Fruit fly (Drosophila melanogaster) whole organism, embryonic: ENCODE results near the gene PIG-L.

Experiments used
- Antp ChIP-seq: fragments of 200-800 bp; sonication (Bioruptor generic); optimal IDR thresholded peaks from 3 replicates; lab custom pipeline; 2016; ENCODE audit warnings: missing biosample characterization, missing genetic modification characterization
- Atf-2 ChIP-seq: fragments of 200-800 bp; sonication (Bioruptor generic); optimal IDR thresholded peaks from 2 replicates; lab custom pipeline; 2016; ENCODE audit warnings: missing biosample characterization, missing genetic modification characterization
- Atf3 ChIP-seq: fragments of 200-800 bp; sonication (Bioruptor generic); optimal IDR thresholded peaks from 3 replicates; lab custom pipeline; 2016; ENCODE audit warnings: missing biosample characterization, missing genetic modification characterization
- Bteb2 ChIP-seq: fragments of 200-800 bp; sonication (Bioruptor generic); optimal IDR thresholded peaks from 2 replicates; lab custom pipeline; 2016; ENCODE audit warnings: missing biosample characterization, missing genetic modification characterization
- CG10209 ChIP-seq: fragments of 200-800 bp; sonication (Bioruptor generic); optimal IDR thresholded peaks from 3 replicates; lab custom pipeline; 2017; ENCODE audit warnings: missing biosample characterization, mild to moderate bottlenecking, missing genetic modification characterization, missing genetic modification reagents
- CG10321 ChIP-seq: fragments of 200-800 bp; sonication (Bioruptor generic); IDR thresholded peaks from 2 replicates; pipeline ENCODE4 v1.3.6; 2022; ENCODE audit warnings: missing biosample characterization, missing genetic modification characterization
- CG10366 ChIP-seq: fragments of 200-800 bp; sonication (Bioruptor generic); IDR thresholded peaks from 2 replicates; pipeline ENCODE4 v1.3.6; 2022; ENCODE audit warnings: missing biosample characterization, missing genetic modification characterization
- CG11695 ChIP-seq: fragments of 200-800 bp; sonication (Bioruptor generic); IDR thresholded peaks from 3 replicates; pipeline ENCODE4 v1.3.6; 2022; ENCODE audit warnings: missing biosample characterization, missing genetic modification characterization
- CG1233 ChIP-seq: fragments of 200-800 bp; sonication (Bioruptor generic); optimal IDR thresholded peaks from 4 replicates; lab custom pipeline; 2018; ENCODE audit warnings: missing biosample characterization, mild to moderate bottlenecking, missing genetic modification characterization
- CG13894 ChIP-seq: fragments of 200-800 bp; sonication (Bioruptor generic); optimal IDR thresholded peaks from 3 replicates; lab custom pipeline; 2018; ENCODE audit warnings: missing biosample characterization, mild to moderate bottlenecking, missing genetic modification characterization, moderate library complexity
- CG1529 ChIP-seq: fragments of 200-800 bp; sonication (Bioruptor generic); optimal IDR thresholded peaks from 3 replicates; lab custom pipeline; 2018; ENCODE audit warnings: missing biosample characterization, missing genetic modification characterization
- CG15601 ChIP-seq: fragments of 200-800 bp; sonication (Bioruptor generic); optimal IDR thresholded peaks from 3 replicates; lab custom pipeline; 2019; ENCODE audit warnings: missing biosample characterization, mild to moderate bottlenecking, missing genetic modification characterization, moderate library complexity
- CG1602 ChIP-seq: fragments of 200-800 bp; sonication (Bioruptor generic); optimal IDR thresholded peaks from 3 replicates; lab custom pipeline; 2016; ENCODE audit warnings: missing biosample characterization, missing genetic modification characterization
- CG1647 ChIP-seq: fragments of 200-800 bp; sonication (Bioruptor generic); optimal IDR thresholded peaks from 3 replicates; lab custom pipeline; 2016; ENCODE audit warnings: missing biosample characterization, missing genetic modification characterization
- CG17829 ChIP-seq: fragments of 200-800 bp; optimal IDR thresholded peaks from 2 replicates; lab custom pipeline; 2019; ENCODE audit warnings: missing biosample characterization, mild to moderate bottlenecking, missing genetic modification characterization, moderate library complexity
- CG2120 ChIP-seq: fragments of 200-800 bp; sonication (Bioruptor generic); optimal IDR thresholded peaks from 3 replicates; lab custom pipeline; 2016; ENCODE audit warnings: missing biosample characterization, missing genetic modification characterization
- CG30020 ChIP-seq: fragments of 200-800 bp; optimal IDR thresholded peaks from 2 replicates; lab custom pipeline; 2019; ENCODE audit warnings: missing biosample characterization, mild to moderate bottlenecking, missing genetic modification characterization, moderate library complexity
- CG4328 ChIP-seq: fragments of 200-800 bp; sonication (Bioruptor generic); optimal IDR thresholded peaks from 3 replicates; lab custom pipeline; 2017; ENCODE audit warnings: missing biosample characterization, missing genetic modification reagents, missing genetic modification characterization
- CG4617 ChIP-seq: fragments of 200-800 bp; sonication (Bioruptor generic); optimal IDR thresholded peaks from 3 replicates; lab custom pipeline; 2016; ENCODE audit warnings: missing biosample characterization, missing genetic modification characterization, borderline replicate concordance
- CG6813 ChIP-seq: fragments of 200-800 bp; sonication (Bioruptor generic); optimal IDR thresholded peaks from 2 replicates; lab custom pipeline; 2017; ENCODE audit warnings: missing biosample characterization, missing genetic modification characterization, mild to moderate bottlenecking, moderate library complexity, missing genetic modification reagents
- CG7372 ChIP-seq: fragments of 200-800 bp; sonication (Bioruptor generic); IDR thresholded peaks from 2 replicates; pipeline ENCODE4 v1.3.6; 2022; ENCODE audit warnings: missing biosample characterization, missing genetic modification characterization
- CG7928 ChIP-seq: fragments of 200-800 bp; sonication (Bioruptor generic); optimal IDR thresholded peaks from 2 replicates; lab custom pipeline; 2017; ENCODE audit warnings: missing biosample characterization, mild to moderate bottlenecking, missing genetic modification characterization
- CG8281 ChIP-seq: fragments of 200-800 bp; sonication (Bioruptor generic); optimal IDR thresholded peaks from 2 replicates; lab custom pipeline; 2018; ENCODE audit warnings: missing biosample characterization, mild to moderate bottlenecking, missing genetic modification characterization, moderate library complexity
- CG8290 ChIP-seq, 3 experiments: fragments of 200-800 bp; sonication (Bioruptor generic); optimal IDR thresholded peaks; 2 replicates each; lab custom pipeline; 2016 to 2019; ENCODE audit warnings: missing biosample characterization in 3 of 3, missing genetic modification characterization in 3 of 3, mild to moderate bottlenecking in 2 of 3, moderate library complexity in 1 of 3
- Camta ChIP-seq: fragments of 200-800 bp; sonication (Bioruptor generic); optimal IDR thresholded peaks from 2 replicates; lab custom pipeline; 2016; ENCODE audit warnings: missing biosample characterization, missing genetic modification characterization
- Dfd ChIP-seq, 2 experiments: fragments of >200 bp; optimal IDR thresholded peaks; 2 replicates each; lab custom pipeline; 2017; ENCODE audit warnings: missing biosample characterization in 2 of 2, missing genetic modification characterization in 2 of 2
- HmgD ChIP-seq: fragments of 200-800 bp; sonication (Bioruptor generic); optimal IDR thresholded peaks from 3 replicates; lab custom pipeline; 2016; ENCODE audit warnings: missing biosample characterization, missing genetic modification characterization
- Hr51 ChIP-seq, 2 experiments: fragments of 200-800 bp; sonication (Bioruptor generic); optimal IDR thresholded peaks; 2 replicates in 1 of 2; 3 replicates in 1 of 2; lab custom pipeline; 2016 to 2018; ENCODE audit warnings: missing biosample characterization in 2 of 2, missing genetic modification characterization in 2 of 2, mild to moderate bottlenecking in 1 of 2, moderate library complexity in 1 of 2
- Lpt ChIP-seq: fragments of >200 bp; optimal IDR thresholded peaks from 2 replicates; lab custom pipeline; 2018; ENCODE audit warnings: missing biosample characterization, missing genetic modification characterization
- Med ChIP-seq: fragments of 200-800 bp; sonication (Bioruptor generic); peaks from one replicate; lab custom pipeline; 2016; ENCODE audit warnings: missing biosample characterization, missing genetic modification characterization, mild to moderate bottlenecking, inconsistent platforms, moderate library complexity
- NC2β ChIP-seq: fragments of 200-800 bp; sonication (Bioruptor generic); optimal IDR thresholded peaks from 2 replicates; lab custom pipeline; 2016; ENCODE audit warnings: missing biosample characterization, missing genetic modification characterization
- NK7.1 ChIP-seq: fragments of 200-800 bp; sonication (Bioruptor generic); optimal IDR thresholded peaks from 3 replicates; lab custom pipeline; 2016; ENCODE audit warnings: missing biosample characterization, missing genetic modification characterization
- Xrp1 ChIP-seq: fragments of 200-800 bp; sonication (Bioruptor generic); IDR thresholded peaks from 2 replicates; pipeline ENCODE4 v1.3.6; 2022; ENCODE audit warnings: missing biosample characterization, missing genetic modification characterization
- ash1 ChIP-seq: fragments of 200-800 bp; sonication (Bioruptor generic); optimal IDR thresholded peaks from 2 replicates; lab custom pipeline; 2018; ENCODE audit warnings: missing biosample characterization, mild to moderate bottlenecking, missing genetic modification characterization
- ato ChIP-seq: fragments of 200-800 bp; sonication (Bioruptor generic); IDR thresholded peaks from 2 replicates; pipeline ENCODE4 v1.3.6; 2022; ENCODE audit warnings: missing biosample characterization, missing genetic modification characterization; ENCODE audit not compliant: partially characterized antibody
- chm ChIP-seq: fragments of 200-800 bp; sonication (Bioruptor generic); IDR thresholded peaks from 2 replicates; pipeline ENCODE4 v1.3.6; 2022; ENCODE audit warnings: missing biosample characterization, missing genetic modification characterization
- gce ChIP-seq: fragments of 200-800 bp; sonication (Bioruptor generic); IDR thresholded peaks from 3 replicates; pipeline ENCODE4 v1.3.6; 2022; ENCODE audit warnings: missing biosample characterization, missing genetic modification characterization
- gcm ChIP-seq: fragments of 200-800 bp; sonication (Bioruptor generic); optimal IDR thresholded peaks from 2 replicates; lab custom pipeline; 2019; ENCODE audit warnings: missing biosample characterization, mild to moderate bottlenecking, missing genetic modification characterization, moderate library complexity
- gsb ChIP-seq: fragments of 200-800 bp; sonication (Bioruptor generic); IDR thresholded peaks from 2 replicates; pipeline ENCODE4 v1.3.6; 2022; ENCODE audit warnings: missing biosample characterization, missing genetic modification characterization
- h ChIP-seq: fragments of >200 bp; optimal IDR thresholded peaks from 2 replicates; lab custom pipeline; 2017
- psq ChIP-seq: fragments of 200-800 bp; sonication (Bioruptor generic); optimal IDR thresholded peaks from 2 replicates; lab custom pipeline; 2017; ENCODE audit warnings: missing biosample characterization, missing genetic modification characterization
- row ChIP-seq: fragments of 200-800 bp; sonication (Bioruptor generic); IDR thresholded peaks from 3 replicates; pipeline ENCODE4 v1.3.6; 2022; ENCODE audit warnings: missing biosample characterization, missing genetic modification characterization
- sc ChIP-seq, 3 experiments: fragments of >200 bp in 2 of 3; fragments of 200-800 bp in 1 of 3; sonication (Bioruptor generic) in 1 of 3; optimal IDR thresholded peaks; 2 replicates in 2 of 3; 3 replicates in 1 of 3; lab custom pipeline; 2017; ENCODE audit warnings: mild to moderate bottlenecking in 1 of 3, missing biosample characterization in 1 of 3, missing genetic modification characterization in 1 of 3, missing genetic modification reagents in 1 of 3
- trh ChIP-seq: fragments of 200-800 bp; sonication (Bioruptor generic); optimal IDR thresholded peaks from 2 replicates; lab custom pipeline; 2016; ENCODE audit warnings: missing biosample characterization, missing genetic modification characterization
- ttk ChIP-seq: fragments of 200-800 bp; sonication (Bioruptor generic); IDR thresholded peaks from 2 replicates; pipeline ENCODE4 v2.1.2; 2022; ENCODE audit warnings: missing biosample characterization, missing genetic modification characterization
- unc-4 ChIP-seq: fragments of 200-800 bp; sonication (Bioruptor generic); IDR thresholded peaks from 2 replicates; pipeline ENCODE4 v1.3.6; 2022; ENCODE audit warnings: missing biosample characterization, missing genetic modification characterization; ENCODE audit not compliant: partially characterized antibody
- unpg ChIP-seq: fragments of 200-800 bp; sonication (Bioruptor generic); optimal IDR thresholded peaks from 3 replicates; lab custom pipeline; 2018; ENCODE audit warnings: missing biosample characterization, mild to moderate bottlenecking, missing genetic modification characterization, moderate library complexity
- zen2 ChIP-seq: fragments of 200-800 bp; sonication (Bioruptor generic); IDR thresholded peaks from 3 replicates; pipeline ENCODE4 v1.3.6; 2022; ENCODE audit warnings: missing biosample characterization, missing genetic modification characterization; ENCODE audit not compliant: partially characterized antibody

PIG-L gene

DNA sequence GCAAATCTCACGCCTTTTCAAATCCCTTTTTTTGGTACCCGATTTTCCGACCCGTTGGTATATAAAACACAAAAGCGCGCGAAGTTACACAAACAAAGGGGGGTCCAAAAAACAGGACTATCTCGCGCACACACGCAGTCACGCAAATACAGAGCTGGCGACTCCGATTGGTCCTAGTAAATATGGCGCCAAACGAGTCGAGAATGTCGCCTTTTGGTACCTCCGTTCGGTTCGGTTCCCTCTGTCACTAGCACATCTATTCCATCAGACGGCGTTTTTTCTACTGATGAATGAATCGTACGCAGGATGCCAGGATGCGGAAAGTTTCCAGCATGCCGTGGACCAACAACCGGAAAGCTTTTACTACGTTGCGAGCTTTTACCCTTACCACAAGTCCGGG is 34.7 kb upstream of the PIG-L start, which contains the start of gene CG17193 (continued):
- no peak for TF ChIP-seq Hr51 (GFP tag; optimal IDR thresholded peaks at IDR 0.05; lab: Kevin White, UChicago)
- TF ChIP-seq unc-4: no peak
- no peak for TF ChIP-seq chm (GFP tag; lab: Robert Waterston, UW)
- TF ChIP-seq CG1602 (GFP tag; lab: Kevin White, UChicago): no peak
- no peak for TF ChIP-seq ato
- no peak for TF ChIP-seq CG15601 (tag; lab: Kevin White, UChicago)
- TF ChIP-seq CG30020 (tag; lab: Kevin White, UChicago): no peak
- TF ChIP-seq CG7928 (GFP tag; lab: Kevin White, UChicago): no peak
- no peak for TF ChIP-seq CG6813 (GFP tag; lab: Kevin White, UChicago)
- TF ChIP-seq Camta (GFP tag; lab: Kevin White, UChicago): no peak
- TF ChIP-seq CG4328 (GFP tag; lab: Kevin White, UChicago): no peak
- no peak for TF ChIP-seq ttk (GFP tag; lab: Robert Waterston, UW)
- no peak for TF ChIP-seq psq
- TF ChIP-seq CG13894: peak; percentile 75
- no peak for TF ChIP-seq gsb (GFP tag; lab: Robert Waterston, UW)
- no peak for TF ChIP-seq unpg (GFP tag; lab: Kevin White, UChicago)
- TF ChIP-seq Lpt (GFP tag; lab: Kevin White, UChicago): no peak
- no peak for TF ChIP-seq Antp (GFP tag; lab: Kevin White, UChicago)
- TF ChIP-seq sc (optimal IDR thresholded peaks at IDR 0.05; lab: Kevin White, UChicago): no peak
- TF ChIP-seq sc (GFP tag; optimal IDR thresholded peaks at IDR 0.05; lab: Kevin White, UChicago): no peak
- no peak for TF ChIP-seq Bteb2 (GFP tag; lab: Kevin White, UChicago)
- no peak for TF ChIP-seq zen2
- TF ChIP-seq row (GFP tag; lab: Robert Waterston, UW): 0 out of 3 replicates have a peak, but pooled peaks have one; percentile 22

DNA sequence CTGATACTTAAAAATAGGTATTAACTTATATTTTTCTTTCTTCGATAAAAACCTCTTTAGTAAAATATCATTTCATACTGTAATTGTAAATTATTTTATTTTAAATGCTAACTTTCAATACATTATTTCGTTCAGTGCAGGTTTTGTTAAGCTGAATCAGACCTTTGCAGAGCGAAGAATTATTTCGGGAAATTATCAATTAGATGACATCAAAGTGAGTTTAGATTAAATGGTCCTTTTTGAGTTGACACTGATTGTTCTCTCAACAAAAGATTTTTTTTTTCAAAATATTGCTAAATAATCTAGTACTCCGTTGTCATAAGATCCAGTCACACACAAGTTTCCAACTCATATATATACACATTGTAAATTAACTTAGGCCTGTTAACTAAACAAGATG is 21.3 kb upstream of the PIG-L start, which contains the start of the genes CG33934 and Indy-2:
TSS of gene CG33934 (plus strand) at position 301 of the 400 bp plus-strand sequence.
TSS of gene Indy-2 (plus strand) at position 301 of the 400 bp plus-strand sequence.
- TF ChIP-seq Atf3 (GFP tag; lab: Kevin White, UChicago) (no peak), trh (GFP tag; lab: Kevin White, UChicago) (no peak), CG4617 (GFP tag; lab: Kevin White, UChicago) (no peak)

DNA sequence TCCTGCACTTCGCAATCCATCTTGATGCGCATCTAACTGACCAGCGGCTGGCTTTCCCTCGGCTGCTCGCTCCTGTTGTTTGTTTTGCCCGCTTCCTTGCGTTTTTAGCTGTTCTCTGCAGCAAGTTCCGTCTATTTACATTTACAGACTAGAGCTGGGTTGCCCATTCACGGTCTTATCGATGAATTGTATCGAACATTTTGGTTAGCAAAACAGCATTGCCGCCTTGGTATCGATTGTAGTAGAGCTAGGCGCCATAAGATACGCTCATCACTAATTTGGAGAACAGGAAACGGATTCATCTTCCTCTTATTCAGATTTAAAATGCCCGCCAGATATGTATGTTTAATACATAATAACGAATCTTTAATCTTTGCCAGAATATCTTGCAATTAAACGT is 14.7 kb upstream of the PIG-L start, which contains the start of gene Regnase-1:
TSS of gene Regnase-1 (minus strand) at position 170 of the 400 bp plus-strand sequence.
- no peak for TF ChIP-seq h
- no peak for TF ChIP-seq Dfd (GFP tag; optimal IDR thresholded peaks at IDR 0.05; lab: Kevin White, UChicago)
- TF ChIP-seq CG1529: peak; percentile 90
- peak; percentile 96 for TF ChIP-seq CG1233 (GFP tag; lab: Kevin White, UChicago)
- peak; percentile 95 for TF ChIP-seq gce
- TF ChIP-seq HmgD (GFP tag; lab: Kevin White, UChicago): peak; percentile 86
- peak; percentile 90 for TF ChIP-seq CG17829 (tag; lab: Kevin White, UChicago)
- peak; percentile 66 for TF ChIP-seq CG10321 (GFP tag; lab: Robert Waterston, UW)
- peak; percentile 85 for TF ChIP-seq CG7372
- TF ChIP-seq NK7.1 (GFP tag; lab: Kevin White, UChicago): peak; percentile 84
- TF ChIP-seq CG2120 (GFP tag; lab: Kevin White, UChicago): peak; percentile 83
- TF ChIP-seq gcm (GFP tag; lab: Kevin White, UChicago): peak; percentile 94
- peak; percentile 77 for TF ChIP-seq CG8281 (tag; lab: Kevin White, UChicago)
- TF ChIP-seq Atf-2 (GFP tag; lab: Kevin White, UChicago): peak; percentile 79
- peak; percentile 95 for TF ChIP-seq NC2β
- peak; percentile 82 for TF ChIP-seq ttk (GFP tag; lab: Robert Waterston, UW)
- peak; percentile 68 for TF ChIP-seq Xrp1
- peak; percentile 78 for TF ChIP-seq CG11695
- TF ChIP-seq ash1 (GFP tag; lab: Kevin White, UChicago): peak; percentile 94
- peak; percentile 91 for TF ChIP-seq CG8290 (GFP tag; optimal IDR thresholded peaks at IDR 0.05; lab: Kevin White, UChicago)
- peak; percentile 87 to 97 for TF ChIP-seq CG8290 (tag; optimal IDR thresholded peaks at IDR 0.05; lab: Kevin White, UChicago)
- TF ChIP-seq CG1647 (GFP tag; lab: Kevin White, UChicago): peak; percentile 83
- peak; percentile 87 for TF ChIP-seq CG10366
- peak; percentile 87 for TF ChIP-seq CG10209 (GFP tag; lab: Kevin White, UChicago)
- TF ChIP-seq Med (GFP tag; lab: Kevin White, UChicago): peak; percentile 99
